Fruit fly (Drosophila melanogaster) whole organism, embryonic: Measurements from ENCODE around the gene CG32483.

Experiments used
- B-H2 ChIP-seq: fragments of 200-800 bp; sonication (Bioruptor generic); optimal IDR thresholded peaks from 2 replicates; lab custom pipeline; 2018; ENCODE audit warnings: missing biosample characterization, mild to moderate bottlenecking, missing genetic modification characterization
- CG10654 ChIP-seq: fragments of 200-800 bp; sonication (Bioruptor generic); optimal IDR thresholded peaks from 2 replicates; lab custom pipeline; 2016; ENCODE audit warnings: missing biosample characterization, missing genetic modification characterization
- CG10959 ChIP-seq: fragments of 200-800 bp; sonication (Bioruptor generic); IDR thresholded peaks from 2 replicates; pipeline ENCODE4 v1.3.6; 2022; ENCODE audit warnings: missing biosample characterization, missing genetic modification characterization
- CG12391 ChIP-seq: fragments of 200-800 bp; sonication (Bioruptor generic); optimal IDR thresholded peaks from 3 replicates; lab custom pipeline; 2018; ENCODE audit warnings: missing biosample characterization, mild to moderate bottlenecking, missing genetic modification characterization, moderate library complexity
- CG13894 ChIP-seq: fragments of 200-800 bp; sonication (Bioruptor generic); optimal IDR thresholded peaks from 3 replicates; lab custom pipeline; 2018; ENCODE audit warnings: missing biosample characterization, mild to moderate bottlenecking, missing genetic modification characterization, moderate library complexity
- CG14014 ChIP-seq: fragments of 200-800 bp; sonication (Bioruptor generic); IDR thresholded peaks from 2 replicates; pipeline ENCODE4 v1.3.6; 2022; ENCODE audit warnings: missing biosample characterization, missing genetic modification characterization
- CG1529 ChIP-seq: fragments of 200-800 bp; sonication (Bioruptor generic); optimal IDR thresholded peaks from 3 replicates; lab custom pipeline; 2018; ENCODE audit warnings: missing biosample characterization, missing genetic modification characterization
- CG15601 ChIP-seq: fragments of 200-800 bp; sonication (Bioruptor generic); optimal IDR thresholded peaks from 3 replicates; lab custom pipeline; 2019; ENCODE audit warnings: missing biosample characterization, mild to moderate bottlenecking, missing genetic modification characterization, moderate library complexity
- CG17186 ChIP-seq: fragments of 200-800 bp; sonication (Bioruptor generic); optimal IDR thresholded peaks from 3 replicates; lab custom pipeline; 2017; ENCODE audit warnings: missing biosample characterization, missing genetic modification reagents, missing genetic modification characterization
- CG17328 ChIP-seq: fragments of 200-800 bp; sonication (Bioruptor generic); IDR thresholded peaks from 2 replicates; pipeline ENCODE4 v1.3.6; 2022; ENCODE audit warnings: missing biosample characterization, missing genetic modification characterization
- CG17359 ChIP-seq: fragments of 200-800 bp; sonication (Bioruptor generic); optimal IDR thresholded peaks from 3 replicates; lab custom pipeline; 2018; ENCODE audit warnings: missing biosample characterization, mild to moderate bottlenecking, missing genetic modification characterization, moderate library complexity
- CG17829 ChIP-seq: fragments of 200-800 bp; optimal IDR thresholded peaks from 2 replicates; lab custom pipeline; 2019; ENCODE audit warnings: missing biosample characterization, mild to moderate bottlenecking, missing genetic modification characterization, moderate library complexity
- CG2129 ChIP-seq: fragments of 200-800 bp; sonication (Bioruptor generic); IDR thresholded peaks from 2 replicates; pipeline ENCODE4 v1.3.6; 2022; ENCODE audit warnings: missing biosample characterization, missing genetic modification characterization; ENCODE audit not compliant: partially characterized antibody
- CG2199 ChIP-seq: fragments of 200-800 bp; sonication (Bioruptor generic); IDR thresholded peaks from 3 replicates; pipeline ENCODE4 v1.3.6; 2022; ENCODE audit warnings: missing biosample characterization, missing genetic modification characterization
- CG33557 ChIP-seq: fragments of 200-800 bp; sonication (Bioruptor generic); optimal IDR thresholded peaks from 2 replicates; lab custom pipeline; 2019; ENCODE audit warnings: missing biosample characterization, mild to moderate bottlenecking, missing genetic modification characterization, moderate library complexity
- CG34376 ChIP-seq: fragments of 200-800 bp; sonication (Bioruptor generic); optimal IDR thresholded peaks from 2 replicates; lab custom pipeline; 2018; ENCODE audit warnings: missing biosample characterization, mild to moderate bottlenecking, missing genetic modification characterization
- CG5245 ChIP-seq: fragments of 200-800 bp; sonication (Bioruptor generic); optimal IDR thresholded peaks from 3 replicates; lab custom pipeline; 2016; ENCODE audit warnings: missing biosample characterization, missing genetic modification characterization
- CG6683 ChIP-seq: fragments of 200-800 bp; sonication (Bioruptor generic); optimal IDR thresholded peaks from 2 replicates; lab custom pipeline; 2017; ENCODE audit warnings: missing biosample characterization, mild to moderate bottlenecking, missing genetic modification characterization, missing genetic modification reagents
- CG6765 ChIP-seq: fragments of 200-800 bp; sonication (Bioruptor generic); optimal IDR thresholded peaks from 3 replicates; lab custom pipeline; 2017; ENCODE audit warnings: missing biosample characterization, mild to moderate bottlenecking, missing genetic modification characterization
- CG6791 ChIP-seq: fragments of 200-800 bp; sonication (Bioruptor generic); IDR thresholded peaks from 3 replicates; pipeline ENCODE4 v1.3.6; 2022; ENCODE audit warnings: missing biosample characterization, missing genetic modification characterization; ENCODE audit not compliant: partially characterized antibody
- CG7372 ChIP-seq: fragments of 200-800 bp; sonication (Bioruptor generic); IDR thresholded peaks from 2 replicates; pipeline ENCODE4 v1.3.6; 2022; ENCODE audit warnings: missing biosample characterization, missing genetic modification characterization
- CG7839 ChIP-seq: fragments of 200-800 bp; sonication (Bioruptor generic); optimal IDR thresholded peaks from 3 replicates; lab custom pipeline; 2018; ENCODE audit warnings: missing biosample characterization, mild to moderate bottlenecking, missing genetic modification characterization, moderate library complexity
- CG8290 ChIP-seq, 3 experiments: fragments of 200-800 bp; sonication (Bioruptor generic); optimal IDR thresholded peaks; 2 replicates each; lab custom pipeline; 2016 to 2019; ENCODE audit warnings: missing biosample characterization in 3 of 3, missing genetic modification characterization in 3 of 3, mild to moderate bottlenecking in 2 of 3, moderate library complexity in 1 of 3
- CG8478 ChIP-seq: fragments of >200 bp; optimal IDR thresholded peaks from 2 replicates; lab custom pipeline; 2018
- CG9817 ChIP-seq: fragments of 200-800 bp; sonication (Bioruptor generic); optimal IDR thresholded peaks from 2 replicates; lab custom pipeline; 2018; ENCODE audit warnings: missing biosample characterization, mild to moderate bottlenecking, missing genetic modification characterization, moderate library complexity
- D ChIP-seq, 2 experiments: fragments of 200-800 bp in 1 of 2; fragments of >200 bp in 1 of 2; sonication (Bioruptor generic) in 1 of 2; optimal IDR thresholded peaks; 2 replicates in 1 of 2; 3 replicates in 1 of 2; lab custom pipeline; 2017; ENCODE audit warnings: mild to moderate bottlenecking in 1 of 2, missing biosample characterization in 1 of 2, missing genetic modification characterization in 1 of 2, missing genetic modification reagents in 1 of 2
- Dip2 ChIP-seq: fragments of 200-800 bp; sonication (Bioruptor generic); IDR thresholded peaks from 2 replicates; pipeline ENCODE4 v1.3.6; 2022; ENCODE audit warnings: missing biosample characterization, missing genetic modification characterization
- HmgD ChIP-seq: fragments of 200-800 bp; sonication (Bioruptor generic); optimal IDR thresholded peaks from 3 replicates; lab custom pipeline; 2016; ENCODE audit warnings: missing biosample characterization, missing genetic modification characterization
- Hr3 ChIP-seq: fragments of 200-800 bp; sonication (Bioruptor generic); optimal IDR thresholded peaks from 3 replicates; lab custom pipeline; 2016; ENCODE audit warnings: missing biosample characterization, missing genetic modification characterization
- Lpt ChIP-seq: fragments of >200 bp; optimal IDR thresholded peaks from 2 replicates; lab custom pipeline; 2018; ENCODE audit warnings: missing biosample characterization, missing genetic modification characterization
- Oaz ChIP-seq: fragments of 200-800 bp; sonication (Bioruptor generic); IDR thresholded peaks from 2 replicates; pipeline ENCODE4 v1.3.6; 2022; ENCODE audit warnings: missing biosample characterization, missing genetic modification characterization
- Opbp ChIP-seq: fragments of 200-800 bp; sonication (Bioruptor generic); IDR thresholded peaks from 3 replicates; pipeline ENCODE4 v1.3.6; 2022; ENCODE audit warnings: missing biosample characterization, missing genetic modification characterization; ENCODE audit not compliant: partially characterized antibody
- Ssrp ChIP-seq: fragments of 200-800 bp; sonication (Bioruptor generic); optimal IDR thresholded peaks from 2 replicates; lab custom pipeline; 2018; ENCODE audit warnings: missing biosample characterization, mild to moderate bottlenecking, missing genetic modification characterization, moderate library complexity
- Taf1 ChIP-seq: fragments of 200-800 bp; sonication (Bioruptor generic); IDR thresholded peaks from 2 replicates; pipeline ENCODE4 v1.3.6; 2022; ENCODE audit warnings: missing biosample characterization, missing genetic modification characterization
- chinmo ChIP-seq: fragments of 200-800 bp; sonication (Bioruptor generic); IDR thresholded peaks from 4 replicates; pipeline ENCODE4 v1.3.6; 2022; ENCODE audit warnings: missing biosample characterization, missing genetic modification characterization; ENCODE audit not compliant: partially characterized antibody
- dimm ChIP-seq: fragments of 200-800 bp; sonication (Bioruptor generic); IDR thresholded peaks from 2 replicates; pipeline ENCODE4 v1.3.6; 2022; ENCODE audit warnings: missing biosample characterization, missing genetic modification characterization
- eve ChIP-seq, 2 experiments: fragments of >200 bp; optimal IDR thresholded peaks; 2 replicates each; lab custom pipeline; 2017; ENCODE audit warnings: missing biosample characterization in 2 of 2, missing genetic modification characterization in 2 of 2
- mirr ChIP-seq: fragments of 200-800 bp; sonication (Bioruptor generic); optimal IDR thresholded peaks from 3 replicates; lab custom pipeline; 2018; ENCODE audit warnings: missing biosample characterization, mild to moderate bottlenecking, missing genetic modification characterization
- oc ChIP-seq: fragments of 200-800 bp; sonication (Bioruptor generic); optimal IDR thresholded peaks from 2 replicates; lab custom pipeline; 2018; ENCODE audit warnings: missing biosample characterization, mild to moderate bottlenecking, missing genetic modification characterization, moderate library complexity
- psq ChIP-seq: fragments of 200-800 bp; sonication (Bioruptor generic); optimal IDR thresholded peaks from 2 replicates; lab custom pipeline; 2017; ENCODE audit warnings: missing biosample characterization, missing genetic modification characterization
- repo ChIP-seq: fragments of 200-800 bp; sonication (Bioruptor generic); optimal IDR thresholded peaks from 2 replicates; lab custom pipeline; 2016; ENCODE audit warnings: missing biosample characterization, missing genetic modification characterization
- rib ChIP-seq: fragments of 200-800 bp; sonication (Bioruptor generic); IDR thresholded peaks from 2 replicates; pipeline ENCODE4 v1.3.6; 2022; ENCODE audit warnings: missing biosample characterization, missing genetic modification characterization
- sr ChIP-seq: fragments of 200-800 bp; sonication (Bioruptor generic); IDR thresholded peaks from 3 replicates; pipeline ENCODE4 v1.3.6; 2022; ENCODE audit warnings: missing biosample characterization, missing genetic modification characterization
- tap ChIP-seq: fragments of 200-800 bp; optimal IDR thresholded peaks from 3 replicates; lab custom pipeline; 2019; ENCODE audit warnings: missing biosample characterization, mild to moderate bottlenecking, missing genetic modification characterization, moderate library complexity
- vvl ChIP-seq: fragments of 200-800 bp; sonication (Bioruptor generic); IDR thresholded peaks from 2 replicates; pipeline ENCODE4 v1.3.6; 2022; ENCODE audit warnings: missing biosample characterization, missing genetic modification characterization
- wek ChIP-seq: fragments of 200-800 bp; sonication (Bioruptor generic); optimal IDR thresholded peaks from 3 replicates; lab custom pipeline; 2018; ENCODE audit warnings: missing biosample characterization, mild to moderate bottlenecking, missing genetic modification characterization, moderate library complexity

The CG32483 gene

dm6 chr3L:696404-697054 lies 6.6 kb upstream of the CG32483 start (continued):
- TF ChIP-seq CG6765 (peak; percentile 91), mirr (peak; percentile 67)

- TF ChIP-seq CG2199: peak; percentile 81; the same call in 2 of the 3 replicates
- peak; percentile 80 for TF ChIP-seq CG8290 (GFP tag; optimal IDR thresholded peaks at IDR 0.05; lab: Kevin White, UChicago)
- no peak for TF ChIP-seq CG8290 (tag; optimal IDR thresholded peaks at IDR 0.05; lab: Kevin White, UChicago)
- TF ChIP-seq CG1529: no peak
- TF ChIP-seq CG12391 (tag; lab: Kevin White, UChicago): no peak
- peak; percentile 54; the same call in 1 of the 3 replicates for TF ChIP-seq CG6791 (GFP tag; lab: Robert Waterston, UW)
- TF ChIP-seq sr (GFP tag; lab: Robert Waterston, UW): peak; percentile 55; the same call in 2 of the 3 replicates
- peak; percentile 100 for TF ChIP-seq CG13894
- TF ChIP-seq eve (GFP tag; optimal IDR thresholded peaks at IDR 0.05; lab: Kevin White, UChicago): no peak
- TF ChIP-seq vvl (GFP tag; lab: Robert Waterston, UW): 0 out of 2 replicates have a peak, but pooled peaks have one; percentile 11
- 0 out of 2 replicates have a peak, but pooled peaks have one; percentile 16 for TF ChIP-seq CG17328 (GFP tag; lab: Robert Waterston, UW)
These were observed 5.6 kb upstream of the CG32483 start for dm6 chr3L:695510-695909.

DNA sequence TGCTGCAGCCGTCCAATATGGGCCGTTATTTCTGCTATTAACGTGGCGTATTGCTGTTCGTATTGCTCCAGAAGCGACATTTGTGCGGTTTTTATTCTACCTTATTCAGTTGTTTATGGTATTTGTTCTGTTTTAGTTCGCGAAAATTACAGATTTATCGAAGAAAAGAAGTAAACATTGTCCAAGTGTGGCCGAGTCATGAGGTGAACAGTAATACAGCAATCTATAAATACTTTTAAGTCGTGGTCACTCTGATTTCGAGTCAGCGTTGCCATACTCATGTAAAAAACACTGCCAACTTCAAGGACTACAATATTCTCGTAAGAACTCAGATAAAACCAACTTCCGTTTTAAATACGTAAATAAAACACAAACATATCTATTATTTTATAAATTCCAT lies 2.8 kb upstream of the CG32483 start, which contains the start of gene Vti1a:
Vti1a (minus strand) TSS at position 221 of the 400 bp plus-strand sequence.
- no peak for TF ChIP-seq CG9817 (tag; lab: Kevin White, UChicago)
- TF ChIP-seq rib (GFP tag; lab: Robert Waterston, UW): no peak
- TF ChIP-seq CG10654 (GFP tag; lab: Kevin White, UChicago): no peak
- TF ChIP-seq mirr: no peak
- TF ChIP-seq psq (GFP tag; lab: Kevin White, UChicago): no peak
- no peak for TF ChIP-seq Oaz (GFP tag; lab: Robert Waterston, UW)
- TF ChIP-seq CG6683 (GFP tag; lab: Kevin White, UChicago): no peak
- no peak for TF ChIP-seq CG34376 (GFP tag; lab: Kevin White, UChicago)
- peak; percentile 34 for TF ChIP-seq CG17829 (tag; lab: Kevin White, UChicago)
- TF ChIP-seq CG17359 (tag; lab: Kevin White, UChicago): peak; percentile 7
- TF ChIP-seq tap (tag; lab: Kevin White, UChicago): peak; percentile 1
- TF ChIP-seq Hr3 (GFP tag; lab: Kevin White, UChicago): no peak
- TF ChIP-seq CG14014 (GFP tag; lab: Robert Waterston, UW): no peak
- TF ChIP-seq CG7839 (tag; lab: Kevin White, UChicago): no peak
- TF ChIP-seq HmgD (GFP tag; lab: Kevin White, UChicago): no peak
- no peak for TF ChIP-seq CG17186 (GFP tag; lab: Kevin White, UChicago)
- peak; percentile 38; the same call in 1 of the 3 replicates for TF ChIP-seq Opbp (GFP tag; lab: Robert Waterston, UW)
- TF ChIP-seq dimm (GFP tag; lab: Robert Waterston, UW): no peak
- TF ChIP-seq CG15601: peak; percentile 44
- TF ChIP-seq CG12391 (tag; lab: Kevin White, UChicago): peak; percentile 16
- no peak for TF ChIP-seq Dip2 (GFP tag; lab: Robert Waterston, UW)
- no peak for TF ChIP-seq B-H2 (GFP tag; lab: Kevin White, UChicago)
- TF ChIP-seq CG7372 (GFP tag; lab: Robert Waterston, UW): no peak
- no peak for TF ChIP-seq chinmo (GFP tag; lab: Robert Waterston, UW)
- TF ChIP-seq Lpt (GFP tag; lab: Kevin White, UChicago): no peak
- TF ChIP-seq Taf1: no peak
- no peak for TF ChIP-seq CG8478 (lab: Kevin White, UChicago)
- no peak for TF ChIP-seq CG5245 (GFP tag; lab: Kevin White, UChicago)
- TF ChIP-seq wek (GFP tag; lab: Kevin White, UChicago): no peak
- no peak for TF ChIP-seq CG10959 (GFP tag; lab: Robert Waterston, UW)
- TF ChIP-seq repo: no peak
- TF ChIP-seq CG2129 (GFP tag; lab: Robert Waterston, UW): no peak
- no peak for TF ChIP-seq oc (tag; lab: Kevin White, UChicago)
- no peak for TF ChIP-seq Ssrp (tag; lab: Kevin White, UChicago)
- no peak for TF ChIP-seq D (optimal IDR thresholded peaks at IDR 0.05; lab: Kevin White, UChicago)
- TF ChIP-seq D (GFP tag; optimal IDR thresholded peaks at IDR 0.05; lab: Kevin White, UChicago): no peak
- no peak for TF ChIP-seq CG33557 (GFP tag; lab: Kevin White, UChicago)
